Fruit fly (Drosophila melanogaster): Measurements from ENCODE around the gene CG12883.

Gene CG12883

DNA sequence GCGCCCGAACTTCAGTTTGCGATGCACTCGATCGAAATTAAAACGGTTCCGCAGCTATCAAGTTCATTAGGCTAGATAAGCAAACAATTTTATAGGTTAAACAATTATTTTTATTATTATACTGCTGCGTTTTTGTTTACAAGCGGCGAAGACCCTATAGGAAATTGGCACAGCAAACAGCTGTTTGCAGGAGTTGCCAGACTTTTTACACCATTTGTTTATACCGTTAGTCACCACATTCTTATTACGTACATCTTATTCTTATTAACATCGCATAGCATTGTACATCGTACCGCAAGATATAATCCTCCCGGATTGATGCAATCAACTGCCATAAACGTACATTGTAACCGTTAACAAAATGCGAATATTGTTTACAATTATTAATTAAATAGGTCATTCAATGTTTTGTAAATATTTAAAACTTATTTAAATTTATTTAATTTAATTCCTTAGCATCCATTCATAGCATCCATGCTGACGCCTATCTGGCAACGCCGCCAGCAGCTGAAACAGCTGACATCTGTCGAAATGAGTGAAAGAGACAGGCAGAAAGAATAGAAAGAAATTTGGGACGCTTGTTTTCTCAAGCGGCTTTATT lies 27.6 kb downstream of the CG12883 start, which contains the start of the genes CROT and CG12877 (continued):
- TF ChIP-seq Dref (GFP tag; IDR thresholded peaks at IDR 0.05) (peak; percentile 15; the same call in 1 of the 2 replicates), CG6813 (GFP tag; optimal IDR thresholded peaks at IDR 0.05) (peak; percentile 13), Jarid2 (GFP tag; optimal IDR thresholded peaks at IDR 0.05) (peak; percentile 8), CG6272 (GFP tag; IDR thresholded peaks at IDR 0.05) (peak; percentile 77), pb (GFP tag; optimal IDR thresholded peaks at IDR 0.05) (no peak), pita (GFP tag; optimal IDR thresholded peaks at IDR 0.05) (no peak), CG17328 (GFP tag; IDR thresholded peaks at IDR 0.05) (peak; percentile 77), ERR (GFP tag; optimal IDR thresholded peaks at IDR 0.05) (no peak), D19B (GFP tag; optimal IDR thresholded peaks at IDR 0.05) (peak; percentile 46), CG9215 (GFP tag; IDR thresholded peaks at IDR 0.05) (peak; percentile 77), peb (GFP tag; IDR thresholded peaks at IDR 0.05) (no peak), TFAM (GFP tag; optimal IDR thresholded peaks at IDR 0.05) (peak; percentile 13), CG7786 (GFP tag; optimal IDR thresholded peaks at IDR 0.05) (peak; percentile 30), cg (GFP tag; optimal IDR thresholded peaks at IDR 0.05) (no peak), ab (GFP tag; optimal IDR thresholded peaks at IDR 0.05) (no peak), rib (GFP tag; IDR thresholded peaks at IDR 0.05) (0 out of 2 replicates have a peak, but pooled peaks have one; percentile 44), ftz-f1 (GFP tag; optimal IDR thresholded peaks at IDR 0.05) (no peak), Nf-YB (GFP tag; optimal IDR thresholded peaks at IDR 0.05) (peak; percentile 53), Hmx (GFP tag; optimal IDR thresholded peaks at IDR 0.05) (no peak), her (GFP tag; optimal IDR thresholded peaks at IDR 0.05) (no peak), sim (GFP tag; IDR thresholded peaks at IDR 0.05) (peak; percentile 17; the same call in 1 of the 2 replicates), bab2 (GFP tag; optimal IDR thresholded peaks at IDR 0.05) (peak; percentile 2), CG2889 (GFP tag; IDR thresholded peaks at IDR 0.05) (peak; percentile 71), Fer3 (tag; optimal IDR thresholded peaks at IDR 0.05) (peak; percentile 63), fd102C (GFP tag; optimal IDR thresholded peaks at IDR 0.05) (no peak), slou (GFP tag; optimal IDR thresholded peaks at IDR 0.05) (peak; percentile 69), Elba2 (GFP tag; optimal IDR thresholded peaks at IDR 0.05) (peak; percentile 100), CG3726 (GFP tag; IDR thresholded peaks at IDR 0.05) (peak; percentile 23; the same call in 1 of the 3 replicates), Hey (tag; optimal IDR thresholded peaks at IDR 0.05) (no peak), CG1024 (GFP tag; IDR thresholded peaks at IDR 0.05) (peak; percentile 53; the same call in 1 of the 2 replicates), CG1233 (GFP tag; optimal IDR thresholded peaks at IDR 0.05) (peak; percentile 64), zen2 (GFP tag; IDR thresholded peaks at IDR 0.05; ENCODE audit: partially characterized antibody) (no peak), NK7.1 (GFP tag; optimal IDR thresholded peaks at IDR 0.05) (no peak), CG3995 (GFP tag; optimal IDR thresholded peaks at IDR 0.05) (peak; percentile 92), CG12659 (GFP tag; optimal IDR thresholded peaks at IDR 0.05) (peak; percentile 86), seq (GFP tag; IDR thresholded peaks at IDR 0.05) (0 out of 2 replicates have a peak, but pooled peaks have one; percentile 6), Hr39 (optimal IDR thresholded peaks at IDR 0.05) (no peak), B-H1 (GFP tag; IDR thresholded peaks at IDR 0.05) (peak; percentile 28; the same call in 1 of the 3 replicates), so (GFP tag; IDR thresholded peaks at IDR 0.05) (peak; percentile 67; the same call in 1 of the 3 replicates), CG4360 (GFP tag; IDR thresholded peaks at IDR 0.05) (no peak), CG11695 (GFP tag; IDR thresholded peaks at IDR 0.05) (peak; percentile 58; the same call in 1 of the 3 replicates), Dll (GFP tag; IDR thresholded peaks at IDR 0.05; ENCODE audit: partially characterized antibody) (peak; percentile 37; the same call in 2 of the 4 replicates), CG4328 (GFP tag; optimal IDR thresholded peaks at IDR 0.05) (peak; percentile 54), Trl (optimal IDR thresholded peaks at IDR 0.05) (no peak), Trl (GFP tag; optimal IDR thresholded peaks at IDR 0.05) (peak; percentile 45), Dad (GFP tag; optimal IDR thresholded peaks at IDR 0.05) (peak; percentile 58), CG4820 (GFP tag; optimal IDR thresholded peaks at IDR 0.05) (peak; percentile 75), Ada2b (GFP tag; IDR thresholded peaks at IDR 0.05) (peak; percentile 72), bowl (GFP tag; IDR thresholded peaks at IDR 0.05) (no peak), Awh (GFP tag; IDR thresholded peaks at IDR 0.05) (peak; percentile 66; the same call in 1 of the 2 replicates), CG14667 (GFP tag; IDR thresholded peaks at IDR 0.05) (peak; percentile 36; the same call in 1 of the 2 replicates), usp (GFP tag; optimal IDR thresholded peaks at IDR 0.05) (no peak)

Measured in whole organism, embryonic.